Fruit fly (Drosophila melanogaster) whole organism, embryonic: ENCODE measurements around the gene CG43954.

Experiments used
- Abd-B ChIP-seq: fragments of 200-800 bp; sonication (Bioruptor generic); optimal IDR thresholded peaks from 2 replicates; lab custom pipeline; 2018; ENCODE audit warnings: missing biosample characterization, mild to moderate bottlenecking, missing genetic modification characterization, moderate library complexity
- CG10267 ChIP-seq: fragments of 200-800 bp; sonication (Bioruptor generic); optimal IDR thresholded peaks from 2 replicates; lab custom pipeline; 2018; ENCODE audit warnings: missing biosample characterization, mild to moderate bottlenecking, missing genetic modification characterization, moderate library complexity
- CG12219 ChIP-seq: fragments of 200-800 bp; sonication (Bioruptor generic); optimal IDR thresholded peaks from 3 replicates; lab custom pipeline; 2018; ENCODE audit warnings: missing biosample characterization, mild to moderate bottlenecking, missing genetic modification characterization
- CG13287 ChIP-seq: fragments of 200-800 bp; sonication (Bioruptor generic); IDR thresholded peaks from 2 replicates; pipeline ENCODE4 v1.3.6; 2022; ENCODE audit warnings: missing biosample characterization, missing genetic modification characterization; ENCODE audit not compliant: partially characterized antibody
- CG15073 ChIP-seq: fragments of 200-800 bp; sonication (Bioruptor generic); optimal IDR thresholded peaks from 2 replicates; lab custom pipeline; 2016; ENCODE audit warnings: missing biosample characterization, missing genetic modification characterization
- CG15269 ChIP-seq: fragments of 200-800 bp; sonication (Bioruptor generic); optimal IDR thresholded peaks from 2 replicates; lab custom pipeline; 2018; ENCODE audit warnings: missing biosample characterization, mild to moderate bottlenecking, missing genetic modification characterization, moderate library complexity
- CG15601 ChIP-seq: fragments of 200-800 bp; sonication (Bioruptor generic); optimal IDR thresholded peaks from 3 replicates; lab custom pipeline; 2019; ENCODE audit warnings: missing biosample characterization, mild to moderate bottlenecking, missing genetic modification characterization, moderate library complexity
- CG16779 ChIP-seq: fragments of 200-800 bp; sonication (Bioruptor generic); IDR thresholded peaks from 2 replicates; pipeline ENCODE4 v1.3.6; 2022; ENCODE audit warnings: missing biosample characterization, missing genetic modification characterization
- CG17361 ChIP-seq: fragments of 200-800 bp; sonication (Bioruptor generic); IDR thresholded peaks from 3 replicates; pipeline ENCODE4 v1.3.6; 2022; ENCODE audit warnings: missing biosample characterization, missing genetic modification characterization
- CG18011 ChIP-seq: fragments of 200-800 bp; sonication (Bioruptor generic); optimal IDR thresholded peaks from 2 replicates; lab custom pipeline; 2017; ENCODE audit warnings: missing biosample characterization, missing genetic modification characterization, mild to moderate bottlenecking, moderate library complexity, missing genotype
- CG2116 ChIP-seq: fragments of 200-800 bp; sonication (Bioruptor generic); optimal IDR thresholded peaks from 3 replicates; lab custom pipeline; 2018; ENCODE audit warnings: missing biosample characterization, mild to moderate bottlenecking, missing genetic modification characterization
- CG3407 ChIP-seq: fragments of 200-800 bp; sonication (Bioruptor generic); optimal IDR thresholded peaks from 2 replicates; lab custom pipeline; 2018; ENCODE audit warnings: missing biosample characterization, mild to moderate bottlenecking, missing genetic modification characterization
- CG6813 ChIP-seq: fragments of 200-800 bp; sonication (Bioruptor generic); optimal IDR thresholded peaks from 2 replicates; lab custom pipeline; 2017; ENCODE audit warnings: missing biosample characterization, missing genetic modification characterization, mild to moderate bottlenecking, moderate library complexity, missing genetic modification reagents
- CG6854 ChIP-seq: fragments of 200-800 bp; sonication (Bioruptor generic); optimal IDR thresholded peaks from 3 replicates; lab custom pipeline; 2017; ENCODE audit warnings: missing biosample characterization, mild to moderate bottlenecking, missing genetic modification characterization
- CG7556 ChIP-seq: fragments of 200-800 bp; sonication (Bioruptor generic); optimal IDR thresholded peaks from 2 replicates; lab custom pipeline; 2017; ENCODE audit warnings: missing biosample characterization, mild to moderate bottlenecking, missing genetic modification characterization
- CG8388 ChIP-seq: fragments of 200-800 bp; sonication (Bioruptor generic); optimal IDR thresholded peaks from 2 replicates; lab custom pipeline; 2019; ENCODE audit warnings: missing biosample characterization, mild to moderate bottlenecking, missing genetic modification characterization, moderate library complexity
- CG9876 ChIP-seq: fragments of 200-800 bp; sonication (Bioruptor generic); optimal IDR thresholded peaks from 2 replicates; lab custom pipeline; 2016; ENCODE audit warnings: missing biosample characterization, missing genetic modification characterization
- CoRest ChIP-seq: fragments of 200-800 bp; sonication (Bioruptor generic); optimal IDR thresholded peaks from 3 replicates; lab custom pipeline; 2018; ENCODE audit warnings: missing biosample characterization, mild to moderate bottlenecking, missing genetic modification characterization, moderate library complexity
- CrebB ChIP-seq: fragments of 200-800 bp; sonication (Bioruptor generic); optimal IDR thresholded peaks from 3 replicates; lab custom pipeline; 2018; ENCODE audit warnings: missing biosample characterization, mild to moderate bottlenecking, missing genetic modification characterization
- D19A ChIP-seq: fragments of 200-800 bp; optimal IDR thresholded peaks from 3 replicates; lab custom pipeline; 2019; ENCODE audit warnings: missing biosample characterization, mild to moderate bottlenecking, missing genetic modification characterization, moderate library complexity
- Dad ChIP-seq: fragments of 200-800 bp; sonication (Bioruptor generic); optimal IDR thresholded peaks from 3 replicates; lab custom pipeline; 2016; ENCODE audit warnings: missing biosample characterization, missing genetic modification characterization
- Fer1 ChIP-seq: fragments of 200-800 bp; sonication (Bioruptor generic); optimal IDR thresholded peaks from 2 replicates; lab custom pipeline; 2017; ENCODE audit warnings: missing biosample characterization, mild to moderate bottlenecking, missing genetic modification characterization
- Fer2 ChIP-seq: fragments of 200-800 bp; sonication (Bioruptor generic); optimal IDR thresholded peaks from 2 replicates; lab custom pipeline; 2018; ENCODE audit warnings: missing biosample characterization, mild to moderate bottlenecking, missing genetic modification characterization, moderate library complexity
- HLH3B ChIP-seq: fragments of 200-800 bp; sonication (Bioruptor generic); IDR thresholded peaks from 2 replicates; pipeline ENCODE4 v1.3.6; 2022; ENCODE audit warnings: missing biosample characterization, missing genetic modification characterization
- MTF-1 ChIP-seq: fragments of 200-800 bp; sonication (Bioruptor generic); optimal IDR thresholded peaks from 2 replicates; lab custom pipeline; 2018; ENCODE audit warnings: missing biosample characterization, mild to moderate bottlenecking, missing genetic modification characterization, borderline replicate concordance
- Med ChIP-seq: fragments of 200-800 bp; sonication (Bioruptor generic); peaks from one replicate; lab custom pipeline; 2016; ENCODE audit warnings: missing biosample characterization, missing genetic modification characterization, mild to moderate bottlenecking, inconsistent platforms, moderate library complexity
- NK7.1 ChIP-seq: fragments of 200-800 bp; sonication (Bioruptor generic); optimal IDR thresholded peaks from 3 replicates; lab custom pipeline; 2016; ENCODE audit warnings: missing biosample characterization, missing genetic modification characterization
- Oli ChIP-seq: fragments of 200-800 bp; sonication (Bioruptor generic); optimal IDR thresholded peaks from 2 replicates; lab custom pipeline; 2018; ENCODE audit warnings: missing biosample characterization, mild to moderate bottlenecking, missing genetic modification characterization, moderate library complexity
- Rfx ChIP-seq: fragments of 200-800 bp; sonication (Bioruptor generic); IDR thresholded peaks from 2 replicates; pipeline ENCODE4 v1.3.6; 2022; ENCODE audit warnings: missing biosample characterization, missing genetic modification characterization
- Side ChIP-seq: fragments of 200-800 bp; sonication (Bioruptor generic); optimal IDR thresholded peaks from 2 replicates; lab custom pipeline; 2016; ENCODE audit warnings: missing biosample characterization, missing genetic modification characterization
- Stat92E ChIP-seq, 3 experiments: fragments of >200 bp in 2 of 3; fragments of 200-800 bp in 1 of 3; sonication (Bioruptor generic) in 1 of 3; optimal IDR thresholded peaks; 2 replicates each; lab custom pipeline; 2017 to 2019; ENCODE audit warnings: missing biosample characterization in 3 of 3, missing genetic modification characterization in 3 of 3, mild to moderate bottlenecking in 1 of 3, moderate library complexity in 1 of 3
- bowl ChIP-seq: fragments of 200-800 bp; sonication (Bioruptor generic); IDR thresholded peaks from 2 replicates; pipeline ENCODE4 v1.3.6; 2022; ENCODE audit warnings: missing biosample characterization, missing genetic modification characterization
- chinmo ChIP-seq: fragments of 200-800 bp; sonication (Bioruptor generic); IDR thresholded peaks from 4 replicates; pipeline ENCODE4 v1.3.6; 2022; ENCODE audit warnings: missing biosample characterization, missing genetic modification characterization; ENCODE audit not compliant: partially characterized antibody
- exex ChIP-seq: fragments of 200-800 bp; sonication (Bioruptor generic); optimal IDR thresholded peaks from 4 replicates; lab custom pipeline; 2018; ENCODE audit warnings: missing biosample characterization, mild to moderate bottlenecking, missing genetic modification characterization, moderate library complexity
- gsb ChIP-seq: fragments of 200-800 bp; sonication (Bioruptor generic); IDR thresholded peaks from 2 replicates; pipeline ENCODE4 v1.3.6; 2022; ENCODE audit warnings: missing biosample characterization, missing genetic modification characterization
- hkb ChIP-seq, 2 experiments: fragments of 200-800 bp in 1 of 2; fragments of >200 bp in 1 of 2; sonication (Bioruptor generic) in 1 of 2; IDR thresholded peaks in 1 of 2; optimal IDR thresholded peaks in 1 of 2; 2 replicates each; pipeline versions ENCODE4 v1.3.6 to Lab custom; 2017 to 2022; ENCODE audit warnings: missing biosample characterization in 1 of 2, missing genetic modification characterization in 1 of 2
- insv ChIP-seq, 2 experiments: fragments of 200-800 bp; sonication (Bioruptor generic); optimal IDR thresholded peaks; 3 replicates each; lab custom pipeline; 2016 to 2018; ENCODE audit warnings: missing biosample characterization in 2 of 2, missing genetic modification characterization in 2 of 2
- lab ChIP-seq: fragments of 200-800 bp; sonication (Bioruptor generic); optimal IDR thresholded peaks from 3 replicates; lab custom pipeline; 2017; ENCODE audit warnings: missing biosample characterization, missing genetic modification characterization, mild to moderate bottlenecking, moderate library complexity, missing genetic modification reagents
- lola ChIP-seq, 3 experiments: fragments of >200 bp in 2 of 3; fragments of 200-800 bp in 1 of 3; sonication (Bioruptor generic) in 1 of 3; optimal IDR thresholded peaks; 2 replicates each; lab custom pipeline; 2017 to 2019; ENCODE audit warnings: missing biosample characterization in 3 of 3, missing genetic modification characterization in 3 of 3, mild to moderate bottlenecking in 1 of 3, moderate library complexity in 1 of 3
- luna ChIP-seq: fragments of 200-800 bp; sonication (Bioruptor generic); optimal IDR thresholded peaks from 2 replicates; lab custom pipeline; 2016; ENCODE audit warnings: missing biosample characterization, missing genetic modification characterization
- nau ChIP-seq: fragments of 200-800 bp; sonication (Bioruptor generic); optimal IDR thresholded peaks from 3 replicates; lab custom pipeline; 2017; ENCODE audit warnings: missing biosample characterization, mild to moderate bottlenecking, missing genetic modification characterization, missing genetic modification reagents
- oc ChIP-seq: fragments of 200-800 bp; sonication (Bioruptor generic); optimal IDR thresholded peaks from 2 replicates; lab custom pipeline; 2018; ENCODE audit warnings: missing biosample characterization, mild to moderate bottlenecking, missing genetic modification characterization, moderate library complexity
- prd ChIP-seq, 3 experiments: fragments of >200 bp in 2 of 3; fragments of 200-800 bp in 1 of 3; sonication (Bioruptor generic) in 1 of 3; optimal IDR thresholded peaks in 2 of 3; IDR thresholded peaks in 1 of 3; 2 replicates in 2 of 3; 3 replicates in 1 of 3; pipeline versions ENCODE4 v1.3.6 to Lab custom; 2017 to 2022; ENCODE audit warnings: missing biosample characterization in 1 of 3, missing genetic modification characterization in 1 of 3
- row ChIP-seq: fragments of 200-800 bp; sonication (Bioruptor generic); IDR thresholded peaks from 3 replicates; pipeline ENCODE4 v1.3.6; 2022; ENCODE audit warnings: missing biosample characterization, missing genetic modification characterization
- tna ChIP-seq: fragments of 200-800 bp; sonication (Bioruptor generic); IDR thresholded peaks from 2 replicates; pipeline ENCODE4 v1.3.6; 2022; ENCODE audit warnings: missing biosample characterization, missing genetic modification characterization; ENCODE audit not compliant: partially characterized antibody
- tup ChIP-seq: fragments of 200-800 bp; sonication (Bioruptor generic); optimal IDR thresholded peaks from 2 replicates; lab custom pipeline; 2016; ENCODE audit warnings: missing biosample characterization, mild to moderate bottlenecking, missing genetic modification characterization, moderate library complexity
- wek ChIP-seq: fragments of 200-800 bp; sonication (Bioruptor generic); optimal IDR thresholded peaks from 3 replicates; lab custom pipeline; 2018; ENCODE audit warnings: missing biosample characterization, mild to moderate bottlenecking, missing genetic modification characterization, moderate library complexity

The CG43954 gene

dm6 chr3L:16708738-16709350 lies 2.6 kb downstream of the CG43954 start (continued):
- TF ChIP-seq Side (no peak), Fer1 (GFP tag; lab: Kevin White, UChicago) (peak; percentile 1), lab (GFP tag; lab: Kevin White, UChicago) (peak; percentile 20), CG3407 (no peak), NK7.1 (GFP tag; lab: Kevin White, UChicago) (no peak), exex (tag; lab: Kevin White, UChicago) (peak; percentile 41), lola (GFP tag; optimal IDR thresholded peaks at IDR 0.05; lab: Kevin White, UChicago) (no peak), tup (GFP tag; lab: Kevin White, UChicago) (no peak), CG10267 (tag; lab: Kevin White, UChicago) (no peak), Med (GFP tag; lab: Kevin White, UChicago) (peak; percentile 75), hkb (optimal IDR thresholded peaks at IDR 0.05; lab: Kevin White, UChicago) (no peak), hkb (GFP tag; IDR thresholded peaks at IDR 0.05; lab: Robert Waterston, UW) (0 out of 2 replicates have a peak, but pooled peaks have one; percentile 20), D19A (tag; lab: Kevin White, UChicago) (peak; percentile 32), bowl (GFP tag; lab: Robert Waterston, UW) (no peak), CG7556 (no peak), Abd-B (GFP tag; lab: Kevin White, UChicago) (no peak), insv (GFP tag; optimal IDR thresholded peaks at IDR 0.05; lab: Kevin White, UChicago) (no peak), row (GFP tag; lab: Robert Waterston, UW) (no peak), wek (GFP tag; lab: Kevin White, UChicago) (no peak), Oli (tag; lab: Kevin White, UChicago) (no peak), prd (optimal IDR thresholded peaks at IDR 0.05; lab: Kevin White, UChicago) (no peak), prd (GFP tag; IDR thresholded peaks at IDR 0.05; lab: Robert Waterston, UW) (no peak), HLH3B (GFP tag; lab: Robert Waterston, UW) (0 out of 2 replicates have a peak, but pooled peaks have one; percentile 13), Stat92E (GFP tag; optimal IDR thresholded peaks at IDR 0.05; lab: Kevin White, UChicago) (no peak), oc (tag; lab: Kevin White, UChicago) (no peak), tna (no peak), CG8388 (GFP tag; lab: Kevin White, UChicago) (no peak), CG15073 (no peak), chinmo (GFP tag; lab: Robert Waterston, UW) (peak; percentile 56; the same call in 2 of the 4 replicates), CG6813 (no peak), CG13287 (no peak), nau (GFP tag; lab: Kevin White, UChicago) (no peak), CG15601 (tag; lab: Kevin White, UChicago) (no peak), CG18011 (no peak), Fer2 (no peak), gsb (GFP tag; lab: Robert Waterston, UW) (no peak), MTF-1 (GFP tag; lab: Kevin White, UChicago) (no peak), CG16779 (GFP tag; lab: Robert Waterston, UW) (no peak), CG12219 (GFP tag; lab: Kevin White, UChicago) (no peak), Dad (no peak), Rfx (GFP tag; lab: Robert Waterston, UW) (no peak), CoRest (no peak), CG2116 (GFP tag; lab: Kevin White, UChicago) (no peak), CG15269 (tag; lab: Kevin White, UChicago) (no peak), CG6854 (GFP tag; lab: Kevin White, UChicago) (no peak), CG17361 (GFP tag; lab: Robert Waterston, UW) (no peak), luna (GFP tag; lab: Kevin White, UChicago) (no peak), CrebB (tag; lab: Kevin White, UChicago) (no peak), CG9876 (GFP tag; lab: Kevin White, UChicago) (no peak)
